Worm (Caenorhabditis elegans) whole organism, early embryonic: ENCODE measurements around the gene daf-42.

ENCODE experiments used
- aly-1 ChIP-seq: sonication (generic microtip); optimal IDR thresholded peaks from 2 replicates; lab custom pipeline; 2016; ENCODE audit warnings: missing genetic modification characterization, missing compliant biosample characterization
- ama-1 ChIP-seq: fragments of 150-350 bp; optimal IDR thresholded peaks from 2 replicates; lab custom pipeline; 2014
- ceh-36 ChIP-seq: sonication (generic microtip); optimal IDR thresholded peaks from 2 replicates; lab custom pipeline; 2016; ENCODE audit warnings: missing genetic modification characterization, inconsistent platforms, missing compliant biosample characterization
- flt-1 ChIP-seq: fragments of 200-800 bp; sonication (Bioruptor generic); IDR thresholded peaks from 2 replicates; pipeline ENCODE4 v1.3.6; 2022; ENCODE audit warnings: missing genetic modification characterization, missing compliant biosample characterization
- hmbx-1 ChIP-seq: sonication (generic microtip); optimal IDR thresholded peaks from 2 replicates; lab custom pipeline; 2016; ENCODE audit warnings: mild to moderate bottlenecking, missing genetic modification characterization, missing compliant biosample characterization
- sea-1 ChIP-seq: fragments of 200-800 bp; sonication (Bioruptor generic); conservative IDR thresholded peaks from 2 replicates; pipeline ENCODE4 v1.3.6; 2022; ENCODE audit warnings: missing genetic modification characterization, missing compliant biosample characterization

- TF ChIP-seq ama-1 (lab: Kevin White, UChicago) (no peak), hmbx-1 (no peak), ceh-36 (tag; lab: Kevin White, UChicago) (no peak), flt-1 (GFP tag; lab: Robert Waterston, UW) (no peak), aly-1 (tag; lab: Kevin White, UChicago) (no peak), sea-1 (no peak)
Observed at ce11 chrIV:7287474-7287873, 59.2 kb downstream of the daf-42 start, which contains the start of gene F42C5.3.
